Worm (Caenorhabditis elegans) whole organism, late embryonic: Measurements from ENCODE around the gene lpd-9.

Source experiments
- C08G9.2 ChIP-seq: sonication (generic microtip); optimal IDR thresholded peaks from 2 replicates; lab custom pipeline; 2016; ENCODE audit warnings: mild to moderate bottlenecking, missing genetic modification characterization, moderate library complexity, missing compliant biosample characterization
- C38D4.7 ChIP-seq: fragments of 200-800 bp; sonication (Bioruptor generic); optimal IDR thresholded peaks from 2 replicates; lab custom pipeline; 2018; ENCODE audit warnings: mild to moderate bottlenecking, missing genetic modification characterization, moderate library complexity, missing compliant biosample characterization
- F13H6.1 ChIP-seq: sonication (generic microtip); optimal IDR thresholded peaks from 2 replicates; lab custom pipeline; 2016; ENCODE audit warnings: missing genetic modification characterization, missing compliant biosample characterization
- K02D7.2 ChIP-seq: sonication (generic microtip); optimal IDR thresholded peaks from 2 replicates; lab custom pipeline; 2017; ENCODE audit warnings: mild to moderate bottlenecking, missing genetic modification characterization, missing compliant biosample characterization
- T23F11.4 ChIP-seq: fragments of 200-800 bp; sonication (Bioruptor generic); optimal IDR thresholded peaks from 2 replicates; lab custom pipeline; 2018; ENCODE audit warnings: mild to moderate bottlenecking, missing genetic modification characterization, missing compliant biosample characterization
- ahr-1 ChIP-seq: sonication (generic microtip); optimal IDR thresholded peaks from 2 replicates; lab custom pipeline; 2016; ENCODE audit warnings: missing genetic modification characterization, missing compliant biosample characterization
- ama-1 ChIP-seq: fragments of 150-350 bp; optimal IDR thresholded peaks from 2 replicates; lab custom pipeline; 2014
- ceh-14 ChIP-seq: sonication (generic microtip); optimal IDR thresholded peaks from 2 replicates; lab custom pipeline; 2016; ENCODE audit warnings: missing genotype, missing genetic modification characterization, missing compliant biosample characterization
- ceh-18 ChIP-seq: sonication (generic microtip); optimal IDR thresholded peaks from 2 replicates; lab custom pipeline; 2016; ENCODE audit warnings: missing genetic modification characterization, missing compliant biosample characterization
- ceh-22 ChIP-seq: sonication (generic microtip); optimal IDR thresholded peaks from 2 replicates; lab custom pipeline; 2017; ENCODE audit warnings: missing biosample characterization, missing genetic modification characterization
- ceh-24 ChIP-seq: sonication (generic microtip); optimal IDR thresholded peaks from 2 replicates; lab custom pipeline; 2016; ENCODE audit warnings: mild to moderate bottlenecking, missing genetic modification characterization, missing compliant biosample characterization
- ceh-30 ChIP-seq: fragments of 150-350 bp; optimal IDR thresholded peaks from 2 replicates; lab custom pipeline; 2014; ENCODE audit warnings: missing biosample characterization, missing genetic modification characterization
- ceh-34 ChIP-seq: sonication (generic microtip); optimal IDR thresholded peaks from 2 replicates; lab custom pipeline; 2016; ENCODE audit warnings: mild to moderate bottlenecking, missing genetic modification characterization, missing compliant biosample characterization
- ceh-45 ChIP-seq: fragments of 200-800 bp; sonication (Bioruptor generic); IDR thresholded peaks from 2 replicates; pipeline ENCODE4 v1.3.6; 2022; ENCODE audit warnings: missing genetic modification reagents, missing genetic modification characterization, missing compliant biosample characterization
- ceh-6 ChIP-seq: fragments of 200-800 bp; sonication (Bioruptor generic); optimal IDR thresholded peaks from 2 replicates; lab custom pipeline; 2018; ENCODE audit warnings: mild to moderate bottlenecking, missing genetic modification characterization, missing compliant biosample characterization
- dmd-4 ChIP-seq: sonication (generic microtip); optimal IDR thresholded peaks from 2 replicates; lab custom pipeline; 2016; ENCODE audit warnings: borderline replicate concordance, missing genetic modification characterization, missing compliant biosample characterization
- dve-1 ChIP-seq: sonication (generic microtip); optimal IDR thresholded peaks from 2 replicates; lab custom pipeline; 2017; ENCODE audit warnings: antibody characterized with exemption, mild to moderate bottlenecking, missing genetic modification characterization, missing compliant biosample characterization
- elt-2 ChIP-seq: sonication (generic microtip); optimal IDR thresholded peaks from 2 replicates; lab custom pipeline; 2016; ENCODE audit warnings: missing genetic modification reagents, missing genetic modification characterization, missing compliant biosample characterization
- elt-4 ChIP-seq: sonication (generic microtip); optimal IDR thresholded peaks from 2 replicates; lab custom pipeline; 2016; ENCODE audit warnings: missing genetic modification characterization, missing compliant biosample characterization
- ets-4 ChIP-seq: sonication (generic microtip); optimal IDR thresholded peaks from 2 replicates; lab custom pipeline; 2016; ENCODE audit warnings: missing genetic modification characterization, missing compliant biosample characterization
- eyg-1 ChIP-seq: sonication (generic microtip); optimal IDR thresholded peaks from 2 replicates; lab custom pipeline; 2016; ENCODE audit warnings: missing genotype, missing genetic modification characterization, missing compliant biosample characterization
- fax-1 ChIP-seq: sonication (generic microtip); optimal IDR thresholded peaks from 2 replicates; lab custom pipeline; 2016; ENCODE audit warnings: missing genotype, missing genetic modification characterization, missing compliant biosample characterization
- fkh-10 ChIP-seq: fragments of 150-350 bp; optimal IDR thresholded peaks from 2 replicates; lab custom pipeline; 2014; ENCODE audit warnings: missing biosample characterization, missing genetic modification reagents, missing genetic modification characterization
- fkh-6 ChIP-seq: sonication (generic microtip); optimal IDR thresholded peaks from 2 replicates; lab custom pipeline; 2016; ENCODE audit warnings: missing genetic modification characterization, missing compliant biosample characterization
- gmeb-2 ChIP-seq: sonication (generic microtip); optimal IDR thresholded peaks from 2 replicates; lab custom pipeline; 2016; ENCODE audit warnings: missing genetic modification characterization, inconsistent platforms, missing compliant biosample characterization
- hlh-13 ChIP-seq: fragments of 200-800 bp; sonication (Bioruptor generic); optimal IDR thresholded peaks from 2 replicates; lab custom pipeline; 2018; ENCODE audit warnings: mild to moderate bottlenecking, missing genetic modification characterization, missing compliant biosample characterization
- hlh-15 ChIP-seq: sonication (generic microtip); optimal IDR thresholded peaks from 2 replicates; lab custom pipeline; 2016; ENCODE audit warnings: missing genetic modification characterization, missing compliant biosample characterization
- hlh-6 ChIP-seq: sonication (generic microtip); optimal IDR thresholded peaks from 2 replicates; lab custom pipeline; 2016; ENCODE audit warnings: missing genotype, missing genetic modification characterization, missing compliant biosample characterization
- hlh-8 ChIP-seq: sonication (generic microtip); optimal IDR thresholded peaks from 2 replicates; lab custom pipeline; 2016; ENCODE audit warnings: missing genotype, missing genetic modification characterization, missing compliant biosample characterization
- lim-6 ChIP-seq: sonication (generic microtip); optimal IDR thresholded peaks from 2 replicates; lab custom pipeline; 2016; ENCODE audit warnings: missing genetic modification characterization, missing compliant biosample characterization
- madf-2 ChIP-seq: sonication (generic microtip); optimal IDR thresholded peaks from 2 replicates; lab custom pipeline; 2017; ENCODE audit warnings: missing genetic modification characterization, missing compliant biosample characterization
- nfya-1 ChIP-seq: sonication (generic microtip); optimal IDR thresholded peaks from 2 replicates; lab custom pipeline; 2017; ENCODE audit warnings: missing genetic modification characterization, mild to moderate bottlenecking, missing compliant biosample characterization, antibody characterized with exemption, moderate library complexity
- npax-4 ChIP-seq: sonication (generic microtip); optimal IDR thresholded peaks from 2 replicates; lab custom pipeline; 2016; ENCODE audit warnings: missing genetic modification characterization, missing compliant biosample characterization
- odd-2 ChIP-seq: sonication (generic microtip); optimal IDR thresholded peaks from 2 replicates; lab custom pipeline; 2017; ENCODE audit warnings: antibody characterized with exemption, mild to moderate bottlenecking, missing genetic modification characterization, missing compliant biosample characterization
- pat-9 ChIP-seq: fragments of 200-800 bp; sonication (Bioruptor generic); optimal IDR thresholded peaks from 2 replicates; lab custom pipeline; 2018; ENCODE audit warnings: mild to moderate bottlenecking, missing genetic modification characterization, moderate library complexity, missing compliant biosample characterization
- pax-1 ChIP-seq: fragments of 150-350 bp; optimal IDR thresholded peaks from 2 replicates; lab custom pipeline; 2014; ENCODE audit warnings: missing biosample characterization, missing genetic modification characterization
- pha-2 ChIP-seq: sonication (generic microtip); optimal IDR thresholded peaks from 2 replicates; lab custom pipeline; 2017; ENCODE audit warnings: mild to moderate bottlenecking, missing genetic modification characterization, missing compliant biosample characterization
- pha-4 ChIP-seq: fragments of 150-350 bp; optimal IDR thresholded peaks from 2 replicates; lab custom pipeline; 2018; ENCODE audit warnings: missing biosample characterization, missing genetic modification reagents, missing genetic modification characterization
- pqm-1 ChIP-seq: sonication (generic microtip); optimal IDR thresholded peaks from 2 replicates; lab custom pipeline; 2016; ENCODE audit warnings: missing genetic modification characterization, missing compliant biosample characterization
- pros-1 ChIP-seq: fragments of 150-350 bp; optimal IDR thresholded peaks from 2 replicates; lab custom pipeline; 2014; ENCODE audit warnings: missing biosample characterization, missing genetic modification reagents, missing genetic modification characterization
- sdc-2 ChIP-seq: sonication (generic microtip); optimal IDR thresholded peaks from 2 replicates; lab custom pipeline; 2016; ENCODE audit warnings: missing genotype, missing genetic modification characterization, missing compliant biosample characterization
- sox-2 ChIP-seq: fragments of 200-800 bp; sonication (Bioruptor generic); IDR thresholded peaks from 2 replicates; pipeline ENCODE4 v1.3.6; 2022; ENCODE audit warnings: missing genetic modification reagents, missing genetic modification characterization, missing compliant biosample characterization
- syd-9 ChIP-seq: sonication (generic microtip); optimal IDR thresholded peaks from 2 replicates; lab custom pipeline; 2016; ENCODE audit warnings: mild to moderate bottlenecking, missing genetic modification characterization, moderate library complexity, missing compliant biosample characterization
- tbx-7 ChIP-seq: sonication (generic microtip); optimal IDR thresholded peaks from 2 replicates; lab custom pipeline; 2016; ENCODE audit warnings: missing genotype, missing genetic modification characterization, missing compliant biosample characterization
- unc-3 ChIP-seq, 2 experiments: fragments of 200-800 bp in 1 of 2; sonication (Bioruptor generic) in 1 of 2; sonication (generic microtip) in 1 of 2; conservative IDR thresholded peaks in 1 of 2; optimal IDR thresholded peaks in 1 of 2; 2 replicates each; pipeline versions ENCODE4 v1.3.6 to Lab custom; 2016 to 2022; ENCODE audit warnings: missing compliant biosample characterization in 2 of 2, missing genetic modification characterization in 2 of 2, missing genetic modification reagents in 1 of 2
- unc-55 ChIP-seq: sonication (generic microtip); optimal IDR thresholded peaks from 2 replicates; lab custom pipeline; 2017; ENCODE audit warnings: missing biosample characterization, missing genetic modification reagents, missing genetic modification characterization
- unc-86 ChIP-seq: sonication (generic microtip); optimal IDR thresholded peaks from 2 replicates; lab custom pipeline; 2016; ENCODE audit warnings: missing genetic modification characterization, missing compliant biosample characterization
- zip-5 ChIP-seq: sonication (generic microtip); optimal IDR thresholded peaks from 2 replicates; lab custom pipeline; 2016; ENCODE audit warnings: missing genetic modification characterization, missing compliant biosample characterization
- ztf-16 ChIP-seq: sonication (generic microtip); optimal IDR thresholded peaks from 2 replicates; lab custom pipeline; 2017; ENCODE audit warnings: missing genetic modification characterization, missing compliant biosample characterization

Gene lpd-9

DNA sequence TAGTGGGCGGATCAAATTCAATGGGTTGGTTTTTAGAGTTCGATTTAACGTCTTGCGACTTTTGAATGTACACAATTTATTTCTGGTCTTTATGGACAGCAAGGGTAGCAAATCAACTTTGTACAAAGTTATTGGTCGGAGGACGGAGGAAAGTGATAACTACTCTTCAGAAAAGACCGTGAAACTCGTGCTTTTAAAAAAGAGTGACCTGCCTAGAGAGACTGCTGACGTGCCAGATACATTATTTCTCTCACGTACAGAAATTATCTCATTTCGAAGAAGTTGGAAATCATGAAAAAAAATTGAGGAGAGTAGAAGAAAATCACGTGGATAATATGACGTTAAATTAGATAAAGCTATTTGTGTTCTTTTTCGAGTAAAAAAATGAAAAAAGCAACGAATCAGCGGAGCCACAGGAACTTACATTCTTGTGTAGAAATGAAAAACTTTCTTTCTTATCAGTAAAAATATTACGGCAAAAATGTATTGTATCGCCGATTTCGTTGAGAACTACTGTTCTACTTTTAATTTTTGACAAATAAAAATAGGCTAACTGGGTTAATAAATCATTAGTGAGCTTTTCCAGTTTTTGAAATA is 42.9 kb upstream of the lpd-9 start, which contains the start of gene ppm-1.A:
TSS of gene ppm-1.A (minus strand) at position 294 of the 597 bp plus-strand sequence.
- TF ChIP-seq unc-3 (GFP tag; conservative IDR thresholded peaks at IDR 0.05; lab: Robert Waterston, UW): no peak
- TF ChIP-seq unc-3 (tag; optimal IDR thresholded peaks at IDR 0.05; lab: Kevin White, UChicago): no peak
- no peak for TF ChIP-seq pat-9 (tag; lab: Kevin White, UChicago)
- no peak for TF ChIP-seq ama-1 (lab: Kevin White, UChicago)
- TF ChIP-seq lim-6 (tag; lab: Kevin White, UChicago): no peak
- TF ChIP-seq npax-4 (tag; lab: Kevin White, UChicago): no peak
- TF ChIP-seq unc-86 (tag; lab: Kevin White, UChicago): no peak
- TF ChIP-seq pqm-1 (tag; lab: Kevin White, UChicago): no peak
- no peak for TF ChIP-seq pax-1 (tag; lab: Kevin White, UChicago)
- TF ChIP-seq dmd-4 (tag; lab: Kevin White, UChicago): no peak
- no peak for TF ChIP-seq ztf-16 (tag; lab: Kevin White, UChicago)
- TF ChIP-seq pros-1 (tag; lab: Kevin White, UChicago): no peak
- TF ChIP-seq hlh-8 (tag; lab: Kevin White, UChicago): no peak
- no peak for TF ChIP-seq madf-2 (tag; lab: Kevin White, UChicago)
- no peak for TF ChIP-seq fkh-10
- TF ChIP-seq fax-1 (tag; lab: Kevin White, UChicago): no peak
- no peak for TF ChIP-seq ceh-34 (tag; lab: Kevin White, UChicago)
- no peak for TF ChIP-seq C38D4.7 (GFP tag; lab: Kevin White, UChicago)
- no peak for TF ChIP-seq ceh-22 (tag; lab: Kevin White, UChicago)
- TF ChIP-seq hlh-15 (tag; lab: Kevin White, UChicago): no peak

- TF ChIP-seq hlh-13 (GFP tag; lab: Kevin White, UChicago): no peak
- no peak for TF ChIP-seq fkh-10
- no peak for TF ChIP-seq eyg-1 (tag; lab: Kevin White, UChicago)
- TF ChIP-seq F13H6.1 (tag; lab: Kevin White, UChicago): no peak
- no peak for TF ChIP-seq ets-4
- TF ChIP-seq pha-4 (tag; lab: Kevin White, UChicago): no peak
- peak; percentile 35 for TF ChIP-seq dve-1 (tag; lab: Kevin White, UChicago)
- peak; percentile 32 for TF ChIP-seq pros-1 (tag; lab: Kevin White, UChicago)
- no peak for TF ChIP-seq ceh-45 (GFP tag; lab: Robert Waterston, UW)
- TF ChIP-seq ceh-14 (tag; lab: Kevin White, UChicago): no peak
- peak; percentile 37 for TF ChIP-seq elt-2
- no peak for TF ChIP-seq pat-9 (tag; lab: Kevin White, UChicago)
- TF ChIP-seq gmeb-2 (tag; lab: Kevin White, UChicago): no peak
- TF ChIP-seq ceh-34 (tag; lab: Kevin White, UChicago): peak; percentile 34
- TF ChIP-seq nfya-1 (tag; lab: Kevin White, UChicago): peak; percentile 80
- TF ChIP-seq C08G9.2: no peak
- TF ChIP-seq T23F11.4 (GFP tag; lab: Kevin White, UChicago): no peak
- TF ChIP-seq lim-6 (tag; lab: Kevin White, UChicago): no peak
- TF ChIP-seq ztf-16 (tag; lab: Kevin White, UChicago): no peak
- TF ChIP-seq pqm-1 (tag; lab: Kevin White, UChicago): no peak
- TF ChIP-seq ahr-1 (tag; lab: Kevin White, UChicago): no peak
- peak; percentile 48 for TF ChIP-seq ceh-30 (tag; lab: Kevin White, UChicago)
- no peak for TF ChIP-seq sox-2 (GFP tag; lab: Robert Waterston, UW)
- no peak for TF ChIP-seq unc-3 (GFP tag; conservative IDR thresholded peaks at IDR 0.05; lab: Robert Waterston, UW)
- no peak for TF ChIP-seq unc-3 (tag; optimal IDR thresholded peaks at IDR 0.05; lab: Kevin White, UChicago)
- TF ChIP-seq tbx-7 (tag; lab: Kevin White, UChicago): no peak
- TF ChIP-seq zip-5: no peak
- TF ChIP-seq K02D7.2: no peak
- TF ChIP-seq ceh-18 (tag; lab: Kevin White, UChicago): peak; percentile 65
- TF ChIP-seq fkh-6: no peak
- TF ChIP-seq pha-2 (tag; lab: Kevin White, UChicago): no peak
- TF ChIP-seq sdc-2 (tag; lab: Kevin White, UChicago): peak; percentile 1
- TF ChIP-seq unc-55 (GFP tag; lab: Kevin White, UChicago): peak; percentile 29
- TF ChIP-seq elt-4 (tag; lab: Kevin White, UChicago): no peak
- TF ChIP-seq syd-9: no peak
- no peak for TF ChIP-seq hlh-15 (tag; lab: Kevin White, UChicago)
- no peak for TF ChIP-seq hlh-8 (tag; lab: Kevin White, UChicago)
- TF ChIP-seq ceh-24: no peak
- no peak for TF ChIP-seq ceh-6 (GFP tag; lab: Kevin White, UChicago)
- TF ChIP-seq hlh-6: no peak
- TF ChIP-seq odd-2 (tag; lab: Kevin White, UChicago): no peak
Observed at ce11 chrV:10536808-10537207, 42.3 kb upstream of the lpd-9 start.
